Fruit fly (Drosophila melanogaster) whole organism, embryonic: ENCODE data around the gene CG11842.

Source experiments
- CG10543 ChIP-seq: fragments of 200-800 bp; sonication (Bioruptor generic); optimal IDR thresholded peaks from 3 replicates; lab custom pipeline; 2017; ENCODE audit warnings: missing biosample characterization, mild to moderate bottlenecking, missing genetic modification characterization, moderate library complexity
- CG11696 ChIP-seq: fragments of 200-800 bp; sonication (Bioruptor generic); IDR thresholded peaks from 2 replicates; pipeline ENCODE4 v1.3.6; 2022; ENCODE audit warnings: missing biosample characterization, missing genetic modification characterization
- CG14050 ChIP-seq: fragments of 200-800 bp; sonication (Bioruptor generic); IDR thresholded peaks from 3 replicates; pipeline ENCODE4 v1.3.6; 2022; ENCODE audit warnings: missing biosample characterization, missing genetic modification characterization
- CG15479 ChIP-seq: fragments of 200-800 bp; sonication (Bioruptor generic); optimal IDR thresholded peaks from 3 replicates; lab custom pipeline; 2019; ENCODE audit warnings: missing biosample characterization, mild to moderate bottlenecking, missing genetic modification characterization, moderate library complexity
- CG16779 ChIP-seq: fragments of 200-800 bp; sonication (Bioruptor generic); IDR thresholded peaks from 2 replicates; pipeline ENCODE4 v1.3.6; 2022; ENCODE audit warnings: missing biosample characterization, missing genetic modification characterization
- CG32772 ChIP-seq: fragments of 200-800 bp; sonication (Bioruptor generic); IDR thresholded peaks from 2 replicates; pipeline ENCODE4 v1.3.6; 2022; ENCODE audit warnings: missing biosample characterization, missing genetic modification characterization
- CG4854 ChIP-seq: fragments of 200-800 bp; sonication (Bioruptor generic); optimal IDR thresholded peaks from 2 replicates; lab custom pipeline; 2016; ENCODE audit warnings: missing biosample characterization, missing genetic modification characterization, inconsistent platforms
- CG6272 ChIP-seq: fragments of 200-800 bp; sonication (Bioruptor generic); IDR thresholded peaks from 2 replicates; pipeline ENCODE4 v1.3.6; 2022; ENCODE audit warnings: missing biosample characterization, missing genetic modification characterization
- CHES-1-like ChIP-seq: fragments of 200-800 bp; sonication (Bioruptor generic); optimal IDR thresholded peaks from 2 replicates; lab custom pipeline; 2016; ENCODE audit warnings: missing biosample characterization, missing genetic modification characterization
- Camta ChIP-seq: fragments of 200-800 bp; sonication (Bioruptor generic); optimal IDR thresholded peaks from 2 replicates; lab custom pipeline; 2016; ENCODE audit warnings: missing biosample characterization, missing genetic modification characterization
- E2f1 ChIP-seq: fragments of 200-800 bp; sonication (Bioruptor generic); IDR thresholded peaks from 2 replicates; pipeline ENCODE4 v1.3.6; 2022; ENCODE audit warnings: missing biosample characterization, missing genetic modification characterization
- Ets65A ChIP-seq: fragments of 200-800 bp; sonication (Bioruptor generic); peaks from one replicate; lab custom pipeline; 2016; ENCODE audit warnings: missing biosample characterization, missing genetic modification characterization
- H2.0 ChIP-seq: fragments of 200-800 bp; sonication (Bioruptor generic); IDR thresholded peaks from 2 replicates; pipeline ENCODE4 v1.3.6; 2022; ENCODE audit warnings: missing biosample characterization, missing genetic modification characterization
- Med ChIP-seq: fragments of 200-800 bp; sonication (Bioruptor generic); peaks from one replicate; lab custom pipeline; 2016; ENCODE audit warnings: missing biosample characterization, missing genetic modification characterization, mild to moderate bottlenecking, inconsistent platforms, moderate library complexity
- Oaz ChIP-seq: fragments of 200-800 bp; sonication (Bioruptor generic); IDR thresholded peaks from 2 replicates; pipeline ENCODE4 v1.3.6; 2022; ENCODE audit warnings: missing biosample characterization, missing genetic modification characterization
- Oli ChIP-seq: fragments of 200-800 bp; sonication (Bioruptor generic); optimal IDR thresholded peaks from 2 replicates; lab custom pipeline; 2018; ENCODE audit warnings: missing biosample characterization, mild to moderate bottlenecking, missing genetic modification characterization, moderate library complexity
- PHDP ChIP-seq: fragments of 200-800 bp; sonication (Bioruptor generic); optimal IDR thresholded peaks from 3 replicates; lab custom pipeline; 2018; ENCODE audit warnings: missing biosample characterization, mild to moderate bottlenecking, missing genetic modification characterization, moderate library complexity
- abd-A ChIP-seq: fragments of 200-800 bp; sonication (Bioruptor generic); optimal IDR thresholded peaks from 3 replicates; lab custom pipeline; 2019; ENCODE audit warnings: missing biosample characterization, mild to moderate bottlenecking, missing genetic modification characterization, moderate library complexity
- bsh ChIP-seq, 2 experiments: fragments of 200-800 bp; sonication (Bioruptor generic); optimal IDR thresholded peaks; 2 replicates each; lab custom pipeline; 2017 to 2018; ENCODE audit warnings: mild to moderate bottlenecking in 2 of 2, missing biosample characterization in 2 of 2, missing genetic modification characterization in 2 of 2, moderate library complexity in 1 of 2
- chif ChIP-seq, 2 experiments: fragments of 200-800 bp; sonication (Bioruptor generic); optimal IDR thresholded peaks; 3 replicates each; lab custom pipeline; 2016; ENCODE audit warnings: missing biosample characterization in 2 of 2, missing genetic modification characterization in 2 of 2
- chm ChIP-seq: fragments of 200-800 bp; sonication (Bioruptor generic); IDR thresholded peaks from 2 replicates; pipeline ENCODE4 v1.3.6; 2022; ENCODE audit warnings: missing biosample characterization, missing genetic modification characterization
- chn ChIP-seq: fragments of 200-800 bp; sonication (Bioruptor generic); optimal IDR thresholded peaks from 2 replicates; lab custom pipeline; 2016; ENCODE audit warnings: missing biosample characterization, missing genetic modification characterization
- danr ChIP-seq: fragments of 200-800 bp; sonication (Bioruptor generic); IDR thresholded peaks from 2 replicates; pipeline ENCODE4 v1.3.6; 2022; ENCODE audit warnings: missing biosample characterization, missing genetic modification characterization
- dati ChIP-seq: fragments of 200-800 bp; sonication (Bioruptor generic); IDR thresholded peaks from 2 replicates; pipeline ENCODE4 v1.3.6; 2022; ENCODE audit warnings: missing biosample characterization, missing genetic modification characterization
- dpn ChIP-seq, 2 experiments: fragments of 200-800 bp; sonication (Bioruptor generic); optimal IDR thresholded peaks; 3 replicates each; lab custom pipeline; 2016; ENCODE audit warnings: missing biosample characterization in 2 of 2, missing genetic modification characterization in 2 of 2
- en ChIP-seq: fragments of 200-800 bp; sonication (Bioruptor generic); optimal IDR thresholded peaks from 2 replicates; lab custom pipeline; 2016; ENCODE audit warnings: missing biosample characterization, missing genetic modification characterization
- eyg ChIP-seq: fragments of 200-800 bp; sonication (Bioruptor generic); optimal IDR thresholded peaks from 3 replicates; lab custom pipeline; 2016; ENCODE audit warnings: missing biosample characterization, missing genetic modification characterization
- ftz-f1 ChIP-seq: fragments of 200-800 bp; sonication (Bioruptor generic); optimal IDR thresholded peaks from 2 replicates; lab custom pipeline; 2016; ENCODE audit warnings: missing biosample characterization, missing genetic modification characterization
- gem ChIP-seq: fragments of 200-800 bp; sonication (Bioruptor generic); optimal IDR thresholded peaks from 2 replicates; lab custom pipeline; 2019; ENCODE audit warnings: missing biosample characterization, mild to moderate bottlenecking, missing genetic modification characterization, moderate library complexity
- nmo ChIP-seq: fragments of 200-800 bp; sonication (Bioruptor generic); optimal IDR thresholded peaks from 2 replicates; lab custom pipeline; 2018; ENCODE audit warnings: missing biosample characterization, mild to moderate bottlenecking, missing genetic modification characterization, moderate library complexity
- nom ChIP-seq: fragments of 200-800 bp; sonication (Bioruptor generic); optimal IDR thresholded peaks from 2 replicates; lab custom pipeline; 2017; ENCODE audit warnings: missing biosample characterization, missing genetic modification characterization, mild to moderate bottlenecking, moderate library complexity, missing genetic modification reagents
- otp ChIP-seq: fragments of 200-800 bp; sonication (Bioruptor generic); IDR thresholded peaks from 3 replicates; pipeline ENCODE4, ENCODE4 v1.3.6; 2022; ENCODE audit warnings: missing biosample characterization, missing genetic modification characterization
- pfk ChIP-seq: fragments of 200-800 bp; sonication (Bioruptor generic); optimal IDR thresholded peaks from 2 replicates; lab custom pipeline; 2018; ENCODE audit warnings: missing biosample characterization, mild to moderate bottlenecking, missing genetic modification characterization, moderate library complexity
- pho ChIP-seq: fragments of 200-800 bp; sonication (Bioruptor generic); optimal IDR thresholded peaks from 2 replicates; lab custom pipeline; 2016; ENCODE audit warnings: missing biosample characterization, missing genetic modification characterization
- prd ChIP-seq, 3 experiments: fragments of >200 bp in 2 of 3; fragments of 200-800 bp in 1 of 3; sonication (Bioruptor generic) in 1 of 3; optimal IDR thresholded peaks in 2 of 3; IDR thresholded peaks in 1 of 3; 2 replicates in 2 of 3; 3 replicates in 1 of 3; pipeline versions ENCODE4 v1.3.6 to Lab custom; 2017 to 2022; ENCODE audit warnings: missing biosample characterization in 1 of 3, missing genetic modification characterization in 1 of 3
- row ChIP-seq: fragments of 200-800 bp; sonication (Bioruptor generic); IDR thresholded peaks from 3 replicates; pipeline ENCODE4 v1.3.6; 2022; ENCODE audit warnings: missing biosample characterization, missing genetic modification characterization
- sd ChIP-seq: fragments of 200-800 bp; sonication (Bioruptor generic); optimal IDR thresholded peaks from 3 replicates; lab custom pipeline; 2018; ENCODE audit warnings: missing biosample characterization, mild to moderate bottlenecking, missing genetic modification characterization, moderate library complexity
- shn ChIP-seq: fragments of 200-800 bp; sonication (Bioruptor generic); optimal IDR thresholded peaks from 3 replicates; lab custom pipeline; 2016; ENCODE audit warnings: missing biosample characterization, missing genetic modification characterization
- stc ChIP-seq: fragments of 200-800 bp; sonication (Bioruptor generic); IDR thresholded peaks from 2 replicates; pipeline ENCODE4 v1.3.6; 2022; ENCODE audit warnings: missing biosample characterization, missing genetic modification characterization
- tap ChIP-seq: fragments of 200-800 bp; optimal IDR thresholded peaks from 3 replicates; lab custom pipeline; 2019; ENCODE audit warnings: missing biosample characterization, mild to moderate bottlenecking, missing genetic modification characterization, moderate library complexity

CG11842 gene

dm6 chr3R:29004884-29005621, 47.4 kb upstream of the CG11842 start (continued):
- TF ChIP-seq eyg (GFP tag; lab: Kevin White, UChicago) = no peak
- peak; percentile 69 for TF ChIP-seq row (GFP tag; lab: Robert Waterston, UW)
- no peak for TF ChIP-seq CG6272
- no peak for TF ChIP-seq danr (GFP tag; lab: Robert Waterston, UW)
- TF ChIP-seq Camta = peak; percentile 1
- TF ChIP-seq chif (GFP tag; optimal IDR thresholded peaks at IDR 0.05; lab: Kevin White, UChicago) = peak in 1 of 2 experiments; percentile 13
- TF ChIP-seq CG10543 (GFP tag; lab: Kevin White, UChicago) = peak; percentile 28
- TF ChIP-seq CG32772 (GFP tag; lab: Robert Waterston, UW) = 0 out of 2 replicates have a peak, but pooled peaks have one; percentile 19
- no peak for TF ChIP-seq otp (GFP tag; lab: Robert Waterston, UW)
- TF ChIP-seq CG15479 (GFP tag; lab: Kevin White, UChicago) = no peak
- peak; percentile 51 for TF ChIP-seq Oli (tag; lab: Kevin White, UChicago)
- peak; percentile 4; the same call in 1 of the 2 replicates for TF ChIP-seq H2.0
- TF ChIP-seq E2f1 (GFP tag; lab: Robert Waterston, UW) = peak; percentile 47; the same call in 1 of the 2 replicates
- TF ChIP-seq chm (GFP tag; lab: Robert Waterston, UW) = no peak
- no peak for TF ChIP-seq Oaz (GFP tag; lab: Robert Waterston, UW)
- peak; percentile 40 for TF ChIP-seq tap
- TF ChIP-seq CG14050 (GFP tag; lab: Robert Waterston, UW) = peak; percentile 45; the same call in 1 of the 3 replicates
- no peak for TF ChIP-seq CHES-1-like (GFP tag; lab: Kevin White, UChicago)
- peak in 1 of 2 experiments; percentile 47 for TF ChIP-seq dpn (GFP tag; optimal IDR thresholded peaks at IDR 0.05; lab: Kevin White, UChicago)
- TF ChIP-seq chn (GFP tag; lab: Kevin White, UChicago) = no peak
- no peak for TF ChIP-seq CG11696 (GFP tag; lab: Robert Waterston, UW)
- TF ChIP-seq pfk (GFP tag; lab: Kevin White, UChicago) = no peak
- no peak for TF ChIP-seq ftz-f1 (GFP tag; lab: Kevin White, UChicago)
- no peak for TF ChIP-seq pho (GFP tag; lab: Kevin White, UChicago)
- TF ChIP-seq sd = peak; percentile 43
- peak; percentile 54 for TF ChIP-seq nmo (GFP tag; lab: Kevin White, UChicago)
- no peak for TF ChIP-seq CG16779 (GFP tag; lab: Robert Waterston, UW)
- no peak for TF ChIP-seq dati (GFP tag; lab: Robert Waterston, UW)
- peak in 1 of 2 experiments; percentile 33 for TF ChIP-seq bsh (GFP tag; optimal IDR thresholded peaks at IDR 0.05; lab: Kevin White, UChicago)
- no peak for TF ChIP-seq CG4854
- TF ChIP-seq en (GFP tag; lab: Kevin White, UChicago) = no peak
- peak; percentile 41 for TF ChIP-seq PHDP (tag; lab: Kevin White, UChicago)
- no peak for TF ChIP-seq shn (GFP tag; lab: Kevin White, UChicago)
- TF ChIP-seq gem (tag; lab: Kevin White, UChicago) = peak; percentile 73
- TF ChIP-seq Med = peak; percentile 80
- TF ChIP-seq stc (GFP tag; lab: Robert Waterston, UW) = no peak
- no peak for TF ChIP-seq nom (GFP tag; lab: Kevin White, UChicago)

- peak; percentile 22 for TF ChIP-seq abd-A (tag; lab: Kevin White, UChicago)
- peak; percentile 93 for TF ChIP-seq Ets65A (GFP tag; lab: Kevin White, UChicago)
- no peak for TF ChIP-seq prd (optimal IDR thresholded peaks at IDR 0.05; lab: Kevin White, UChicago)
- TF ChIP-seq prd (GFP tag; IDR thresholded peaks at IDR 0.05; lab: Robert Waterston, UW) = no peak
Measured at dm6 chr3R:29005622-29006018, 46.9 kb upstream of the CG11842 start.
